Worm (Caenorhabditis elegans) whole organism, young adult: ENCODE results near the gene W09G10.9.
A peak's percentile ranks its signal among the peaks of the same experiment; 100 is the strongest.

Experiments used
- F49E8.2 ChIP-seq: sonication (generic microtip); optimal IDR thresholded peaks from 3 replicates; lab custom pipeline; 2017; ENCODE audit warnings: missing genetic modification characterization, mild to moderate bottlenecking, missing compliant biosample characterization, antibody characterized with exemption, moderate library complexity; ENCODE audit not compliant: insufficient read depth
- F52B5.7 ChIP-seq: sonication (generic microtip); optimal IDR thresholded peaks from 2 replicates; lab custom pipeline; 2016; ENCODE audit warnings: mild to moderate bottlenecking, missing genetic modification characterization, missing compliant biosample characterization
- K11D2.4 ChIP-seq: fragments of 200-800 bp; sonication (Bioruptor generic); IDR thresholded peaks from 2 replicates; pipeline ENCODE4 v1.3.6; 2022; ENCODE audit warnings: missing genetic modification reagents, missing genetic modification characterization, missing compliant biosample characterization
- T26A5.8 ChIP-seq: sonication (generic microtip); optimal IDR thresholded peaks from 2 replicates; lab custom pipeline; 2016; ENCODE audit warnings: missing genetic modification characterization, missing compliant biosample characterization
- Y53G8AR.9 ChIP-seq: fragments of 200-800 bp; sonication (Bioruptor generic); conservative IDR thresholded peaks from 2 replicates; pipeline ENCODE4 v1.3.6; 2022; ENCODE audit warnings: missing genetic modification reagents, missing genetic modification characterization, missing compliant biosample characterization
- bed-1 ChIP-seq: fragments of 200-800 bp; sonication (Bioruptor generic); IDR thresholded peaks from 2 replicates; pipeline ENCODE4 v1.3.6; 2022; ENCODE audit warnings: missing genetic modification reagents, missing genetic modification characterization, missing compliant biosample characterization
- hmg-20 ChIP-seq: fragments of 200-800 bp; sonication (Bioruptor generic); IDR thresholded peaks from 2 replicates; pipeline ENCODE4 v1.3.6; 2022; ENCODE audit warnings: missing genetic modification reagents, missing genetic modification characterization, missing compliant biosample characterization
- lin-26 ChIP-seq: fragments of 200-800 bp; sonication (Bioruptor generic); IDR thresholded peaks from 2 replicates; pipeline ENCODE4 v1.3.6; 2022; ENCODE audit warnings: missing genetic modification reagents, missing genetic modification characterization, missing compliant biosample characterization
- madf-10 ChIP-seq: sonication (generic microtip); optimal IDR thresholded peaks from 2 replicates; lab custom pipeline; 2016; ENCODE audit warnings: mild to moderate bottlenecking, missing genetic modification characterization, missing compliant biosample characterization
- madf-8 ChIP-seq: fragments of 200-800 bp; sonication (Bioruptor generic); conservative IDR thresholded peaks from 2 replicates; pipeline ENCODE4 v1.3.6; 2022; ENCODE audit warnings: missing genetic modification reagents, missing genetic modification characterization, missing compliant biosample characterization
- rpc-1 ChIP-seq, 2 experiments: fragments of 150-350 bp in 1 of 2; sonication (generic microtip) in 1 of 2; optimal IDR thresholded peaks; 2 replicates each; lab custom pipeline; 2014 to 2018; ENCODE audit warnings: missing biosample characterization in 1 of 2, missing genetic modification characterization in 1 of 2, missing genetic modification reagents in 1 of 2, missing genotype in 1 of 2
- somi-1 ChIP-seq: fragments of 200-800 bp; sonication (Bioruptor generic); optimal IDR thresholded peaks from 2 replicates; lab custom pipeline; 2018; ENCODE audit warnings: mild to moderate bottlenecking, missing genetic modification characterization, missing compliant biosample characterization
- tlf-1 ChIP-seq: fragments of 200-800 bp; sonication (Bioruptor generic); optimal IDR thresholded peaks from 2 replicates; lab custom pipeline; 2018; ENCODE audit warnings: mild to moderate bottlenecking, missing genetic modification characterization, missing compliant biosample characterization
- ztf-6 ChIP-seq: fragments of 200-800 bp; sonication (Bioruptor generic); IDR thresholded peaks from 2 replicates; pipeline ENCODE4 v1.3.6; 2022; ENCODE audit warnings: missing genetic modification reagents, missing genetic modification characterization, missing compliant biosample characterization

DNA sequence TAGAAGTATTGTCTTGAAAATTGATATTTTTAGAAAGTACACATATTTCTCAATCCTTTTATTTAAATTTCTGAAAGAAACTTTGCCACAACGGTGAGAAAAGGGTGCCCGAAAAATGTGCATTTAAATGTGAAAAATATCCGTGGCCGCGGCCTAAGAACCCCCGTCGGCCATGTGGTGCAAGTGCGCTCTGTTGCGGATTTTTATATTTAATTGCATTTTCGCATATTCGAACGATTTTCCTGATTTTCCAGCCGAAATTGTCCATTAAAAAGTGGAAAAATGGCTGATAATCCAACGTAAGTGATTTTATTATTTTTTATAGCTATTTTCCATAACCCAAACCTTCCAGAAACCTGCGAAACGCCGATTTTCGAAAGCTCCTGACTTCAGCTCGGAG, 39.4 kb upstream of the W09G10.9 start, which contains the start of gene smu-2:
- no peak for TF ChIP-seq Y53G8AR.9 (GFP tag; lab: Robert Waterston, UW)
- no peak for TF ChIP-seq hmg-20 (GFP tag; lab: Robert Waterston, UW)
- TF ChIP-seq K11D2.4 (GFP tag; lab: Robert Waterston, UW), result no peak
- no peak for TF ChIP-seq T26A5.8 (tag; lab: Kevin White, UChicago)
- TF ChIP-seq madf-10, result no peak
- TF ChIP-seq F49E8.2, result peak; percentile 1
- TF ChIP-seq tlf-1, result no peak
- no peak for TF ChIP-seq somi-1 (GFP tag; lab: Kevin White, UChicago)
- TF ChIP-seq F52B5.7 (tag; lab: Kevin White, UChicago), result no peak
- TF ChIP-seq bed-1, result no peak
- 0 out of 2 replicates have a peak, but pooled peaks have one; percentile 34 for TF ChIP-seq lin-26 (GFP tag; lab: Robert Waterston, UW)
- no peak for TF ChIP-seq ztf-6 (GFP tag; lab: Robert Waterston, UW)
- TF ChIP-seq madf-8 (GFP tag; lab: Robert Waterston, UW), result peak; percentile 39
- TF ChIP-seq rpc-1 (optimal IDR thresholded peaks at IDR 0.05; lab: Kevin White, UChicago), result no peak
- TF ChIP-seq rpc-1 (tag; optimal IDR thresholded peaks at IDR 0.05; lab: Kevin White, UChicago), result no peak
